Worm (Caenorhabditis elegans) whole organism, late embryonic: ENCODE measurements around the gene set-30.
A peak's percentile ranks its signal among the peaks of the same experiment; 100 is the strongest.

Experiments
- C38D4.7 ChIP-seq: fragments of 200-800 bp; sonication (Bioruptor generic); optimal IDR thresholded peaks from 2 replicates; lab custom pipeline; 2018; ENCODE audit warnings: mild to moderate bottlenecking, missing genetic modification characterization, moderate library complexity, missing compliant biosample characterization
- F13H6.1 ChIP-seq: sonication (generic microtip); optimal IDR thresholded peaks from 2 replicates; lab custom pipeline; 2016; ENCODE audit warnings: missing genetic modification characterization, missing compliant biosample characterization
- eyg-1 ChIP-seq: sonication (generic microtip); optimal IDR thresholded peaks from 2 replicates; lab custom pipeline; 2016; ENCODE audit warnings: missing genotype, missing genetic modification characterization, missing compliant biosample characterization
- hlh-15 ChIP-seq: sonication (generic microtip); optimal IDR thresholded peaks from 2 replicates; lab custom pipeline; 2016; ENCODE audit warnings: missing genetic modification characterization, missing compliant biosample characterization
- hlh-8 ChIP-seq: sonication (generic microtip); optimal IDR thresholded peaks from 2 replicates; lab custom pipeline; 2016; ENCODE audit warnings: missing genotype, missing genetic modification characterization, missing compliant biosample characterization
- pha-2 ChIP-seq: sonication (generic microtip); optimal IDR thresholded peaks from 2 replicates; lab custom pipeline; 2017; ENCODE audit warnings: mild to moderate bottlenecking, missing genetic modification characterization, missing compliant biosample characterization
- unc-55 ChIP-seq: sonication (generic microtip); optimal IDR thresholded peaks from 2 replicates; lab custom pipeline; 2017; ENCODE audit warnings: missing biosample characterization, missing genetic modification reagents, missing genetic modification characterization
- ztf-16 ChIP-seq: sonication (generic microtip); optimal IDR thresholded peaks from 2 replicates; lab custom pipeline; 2017; ENCODE audit warnings: missing genetic modification characterization, missing compliant biosample characterization

set-30 gene

ce11 chrX:5038812-5039211, 39.7 kb downstream of the set-30 start:
- TF ChIP-seq unc-55 (GFP tag; lab: Kevin White, UChicago) (peak; percentile 81), hlh-15 (tag; lab: Kevin White, UChicago) (no peak)

ce11 chrX:5040038-5040437, 41.0 kb downstream of the set-30 start:
- no peak for TF ChIP-seq pha-2 (tag; lab: Kevin White, UChicago)
- no peak for TF ChIP-seq C38D4.7 (GFP tag; lab: Kevin White, UChicago)
- TF ChIP-seq ztf-16 (tag; lab: Kevin White, UChicago) = no peak
- TF ChIP-seq hlh-8 = no peak
- TF ChIP-seq eyg-1 = no peak

ce11 chrX:5043887-5044286, 44.8 kb downstream of the set-30 start, which contains the start of gene Y64H9A.2:
Gene Y64H9A.2 (plus strand): TSS chrX:5043976.
- TF ChIP-seq F13H6.1 (no peak), unc-55 (GFP tag; lab: Kevin White, UChicago) (no peak), hlh-8 (no peak)
- TF ChIP-seq, all 69 proteins: peak for 0
